Worm (Caenorhabditis elegans) whole organism, L4 larva: ENCODE data around the gene erfa-3.

Experiments used
- D1046.2 ChIP-seq: fragments of 200-800 bp; sonication (Bioruptor generic); IDR thresholded peaks from 2 replicates; pipeline ENCODE4 v1.3.6; 2022; ENCODE audit warnings: missing genetic modification characterization, missing compliant biosample characterization
- F10B5.3 ChIP-seq: sonication (generic microtip); optimal IDR thresholded peaks from 2 replicates; lab custom pipeline; 2016; ENCODE audit warnings: mild to moderate bottlenecking, missing genetic modification characterization, missing compliant biosample characterization
- T20F7.1 ChIP-seq: fragments of 200-800 bp; sonication (Bioruptor generic); optimal IDR thresholded peaks from 2 replicates; lab custom pipeline; 2018; ENCODE audit warnings: mild to moderate bottlenecking, missing genetic modification characterization, missing compliant biosample characterization
- T26A8.4 ChIP-seq: fragments of 200-800 bp; sonication (Bioruptor generic); IDR thresholded peaks from 2 replicates; pipeline ENCODE4 v1.3.6; 2022; ENCODE audit warnings: missing genetic modification characterization, missing compliant biosample characterization
- Y105C5A.15 ChIP-seq: fragments of 200-800 bp; sonication (Bioruptor generic); IDR thresholded peaks from 2 replicates; pipeline ENCODE4 v1.3.6; 2022; ENCODE audit warnings: missing genetic modification characterization, missing compliant biosample characterization
- Y48G9A.11 ChIP-seq: fragments of 200-800 bp; sonication (Bioruptor generic); IDR thresholded peaks from 2 replicates; pipeline ENCODE4 v1.3.6; 2022; ENCODE audit warnings: missing genetic modification reagents, missing genetic modification characterization, missing compliant biosample characterization
- Y75B8A.6 ChIP-seq: fragments of 200-800 bp; sonication (Bioruptor generic); IDR thresholded peaks from 2 replicates; pipeline ENCODE4 v1.3.6; 2022; ENCODE audit warnings: missing genetic modification reagents, missing genetic modification characterization, missing compliant biosample characterization
- ZK337.2 ChIP-seq: fragments of 200-800 bp; sonication (Bioruptor generic); IDR thresholded peaks from 2 replicates; pipeline ENCODE4 v1.3.6; 2022; ENCODE audit warnings: missing genetic modification reagents, missing genetic modification characterization, missing compliant biosample characterization
- ZK546.5 ChIP-seq, 2 experiments: sonication (generic microtip); optimal IDR thresholded peaks; 2 replicates each; lab custom pipeline; 2017; ENCODE audit warnings: missing biosample characterization in 2 of 2, missing genetic modification characterization in 2 of 2
- arid-1 ChIP-seq: fragments of 200-800 bp; sonication (Bioruptor generic); conservative IDR thresholded peaks from 2 replicates; pipeline ENCODE4 v1.3.6; 2022; ENCODE audit warnings: missing genetic modification reagents, missing genetic modification characterization, missing compliant biosample characterization
- ceh-28 ChIP-seq: fragments of 150-350 bp; optimal IDR thresholded peaks from 2 replicates; lab custom pipeline; 2014; ENCODE audit warnings: missing biosample characterization, missing genetic modification reagents, missing genetic modification characterization
- ceh-44 ChIP-seq: fragments of 200-800 bp; sonication (Bioruptor generic); IDR thresholded peaks from 2 replicates; pipeline ENCODE4 v1.3.6; 2022; ENCODE audit warnings: missing genetic modification reagents, missing genetic modification characterization, missing compliant biosample characterization
- ceh-82 ChIP-seq: sonication (generic microtip); optimal IDR thresholded peaks from 2 replicates; lab custom pipeline; 2017; ENCODE audit warnings: missing biosample characterization, missing genetic modification characterization
- ces-1 ChIP-seq: fragments of 150-350 bp; sonication (generic microtip); optimal IDR thresholded peaks from 4 replicates; lab custom pipeline; 2014; ENCODE audit warnings: missing biosample characterization, missing genetic modification reagents, missing genetic modification characterization
- cey-2 ChIP-seq: sonication (generic microtip); optimal IDR thresholded peaks from 3 replicates; lab custom pipeline; 2017; ENCODE audit warnings: missing genetic modification characterization, mild to moderate bottlenecking, missing compliant biosample characterization, antibody characterized with exemption, borderline replicate concordance; ENCODE audit not compliant: insufficient read depth
- daf-12 ChIP-seq: fragments of 150-350 bp; optimal IDR thresholded peaks from 2 replicates; lab custom pipeline; 2014; ENCODE audit warnings: missing biosample characterization, missing genetic modification reagents, missing genetic modification characterization
- daf-19 ChIP-seq: fragments of 200-800 bp; sonication (Bioruptor generic); conservative IDR thresholded peaks from 2 replicates; pipeline ENCODE4 v1.3.6; 2022; ENCODE audit warnings: missing genetic modification characterization, missing compliant biosample characterization
- dmd-8 ChIP-seq: fragments of 200-800 bp; sonication (Bioruptor generic); IDR thresholded peaks from 2 replicates; pipeline ENCODE4 v1.3.6; 2022; ENCODE audit warnings: missing genetic modification characterization, missing compliant biosample characterization
- duxl-1 ChIP-seq: sonication (generic microtip); optimal IDR thresholded peaks from 2 replicates; lab custom pipeline; 2016; ENCODE audit warnings: mild to moderate bottlenecking, missing genetic modification characterization, moderate library complexity, missing compliant biosample characterization; ENCODE audit not compliant: poor library complexity
- egl-27 ChIP-seq: sonication (generic microtip); optimal IDR thresholded peaks from 3 replicates; lab custom pipeline; 2017; ENCODE audit warnings: missing biosample characterization, missing genetic modification reagents, missing genetic modification characterization
- fkh-10 ChIP-seq: fragments of 150-350 bp; optimal IDR thresholded peaks from 2 replicates; lab custom pipeline; 2014; ENCODE audit warnings: missing biosample characterization, missing genetic modification reagents, missing genetic modification characterization
- fos-1 ChIP-seq: fragments of 150-350 bp; optimal IDR thresholded peaks from 2 replicates; lab custom pipeline; 2014; ENCODE audit warnings: missing biosample characterization, missing genetic modification characterization
- lim-7 ChIP-seq: fragments of 200-800 bp; sonication (Bioruptor generic); IDR thresholded peaks from 2 replicates; pipeline ENCODE4 v1.3.6; 2022; ENCODE audit warnings: missing genetic modification characterization, missing compliant biosample characterization
- lin-13 ChIP-seq: fragments of 150-350 bp; optimal IDR thresholded peaks from 2 replicates; lab custom pipeline; 2014; ENCODE audit warnings: missing biosample characterization, missing genetic modification reagents, missing genetic modification characterization
- lin-29 ChIP-seq: fragments of 200-800 bp; sonication (Bioruptor generic); IDR thresholded peaks from 2 replicates; pipeline ENCODE4 v1.3.6; 2022; ENCODE audit warnings: missing genetic modification reagents, missing genetic modification characterization, missing compliant biosample characterization
- lir-3 ChIP-seq: sonication (generic microtip); optimal IDR thresholded peaks from 2 replicates; lab custom pipeline; 2016; ENCODE audit warnings: mild to moderate bottlenecking, missing genetic modification characterization, missing compliant biosample characterization
- madf-5 ChIP-seq, 2 experiments: fragments of 200-800 bp; sonication (Bioruptor generic); IDR thresholded peaks; 2 replicates each; pipeline ENCODE4 v1.3.6; 2022; ENCODE audit warnings: missing compliant biosample characterization in 2 of 2, missing genetic modification characterization in 2 of 2
- mdt-29 ChIP-seq: fragments of 200-800 bp; sonication (Bioruptor generic); IDR thresholded peaks from 2 replicates; pipeline ENCODE4 v1.3.6; 2022; ENCODE audit warnings: missing genetic modification reagents, missing genetic modification characterization, missing compliant biosample characterization
- mes-2 ChIP-seq: sonication (generic microtip); optimal IDR thresholded peaks from 2 replicates; lab custom pipeline; 2016; ENCODE audit warnings: missing genotype, mild to moderate bottlenecking, missing genetic modification characterization, missing compliant biosample characterization; ENCODE audit not compliant: poor library complexity, severe bottlenecking
- mxl-2 ChIP-seq: fragments of 200-800 bp; sonication (Bioruptor generic); conservative IDR thresholded peaks from 2 replicates; pipeline ENCODE4 v1.3.6; 2022; ENCODE audit warnings: missing genetic modification reagents, missing genetic modification characterization, missing compliant biosample characterization
- nhr-10 ChIP-seq: fragments of 150-350 bp; optimal IDR thresholded peaks from 2 replicates; lab custom pipeline; 2014; ENCODE audit warnings: missing biosample characterization, missing genetic modification characterization
- nhr-102 ChIP-seq: sonication (generic microtip); optimal IDR thresholded peaks from 2 replicates; lab custom pipeline; 2016; ENCODE audit warnings: mild to moderate bottlenecking, missing genetic modification characterization, moderate library complexity, missing compliant biosample characterization
- nhr-111 ChIP-seq: fragments of 200-800 bp; sonication (Bioruptor generic); optimal IDR thresholded peaks from 2 replicates; lab custom pipeline; 2018; ENCODE audit warnings: mild to moderate bottlenecking, missing genetic modification characterization, missing compliant biosample characterization
- nhr-25 ChIP-seq: sonication (generic microtip); optimal IDR thresholded peaks from 2 replicates; lab custom pipeline; 2017; ENCODE audit warnings: missing genetic modification characterization, mild to moderate bottlenecking, missing compliant biosample characterization, antibody characterized with exemption, moderate library complexity, borderline replicate concordance; ENCODE audit not compliant: insufficient read depth
- nhr-28 ChIP-seq: fragments of 150-350 bp; optimal IDR thresholded peaks from 2 replicates; lab custom pipeline; 2014; ENCODE audit warnings: missing biosample characterization, missing genetic modification characterization
- nhr-42 ChIP-seq: fragments of 200-800 bp; sonication (Bioruptor generic); IDR thresholded peaks from 2 replicates; pipeline ENCODE4 v1.3.6; 2022; ENCODE audit warnings: missing genetic modification characterization, missing compliant biosample characterization
- nhr-48 ChIP-seq: sonication (generic microtip); optimal IDR thresholded peaks from 2 replicates; lab custom pipeline; 2016; ENCODE audit warnings: mild to moderate bottlenecking, missing genetic modification characterization, missing compliant biosample characterization
- nhr-6 ChIP-seq: fragments of 150-350 bp; optimal IDR thresholded peaks from 2 replicates; lab custom pipeline; 2014; ENCODE audit warnings: missing biosample characterization, missing genetic modification characterization
- nhr-77 ChIP-seq: fragments of 150-350 bp; optimal IDR thresholded peaks from 2 replicates; lab custom pipeline; 2014; ENCODE audit warnings: missing biosample characterization, missing genetic modification characterization
- pha-4 ChIP-seq, 2 experiments: fragments of 150-350 bp in 1 of 2; fragments of 200-800 bp in 1 of 2; sonication (Bioruptor generic) in 1 of 2; IDR thresholded peaks in 1 of 2; optimal IDR thresholded peaks in 1 of 2; 2 replicates each; pipeline versions ENCODE4 v1.3.6 to Lab custom; 2014 to 2022; ENCODE audit warnings: missing genetic modification characterization in 2 of 2, missing genetic modification reagents in 2 of 2, missing biosample characterization in 1 of 2, missing compliant biosample characterization in 1 of 2
- rbr-2 ChIP-seq: sonication (generic microtip); optimal IDR thresholded peaks from 2 replicates; lab custom pipeline; 2016; ENCODE audit warnings: missing genotype, missing genetic modification characterization, missing compliant biosample characterization
- set-16 ChIP-seq: fragments of 200-800 bp; sonication (Bioruptor generic); IDR thresholded peaks from 2 replicates; pipeline ENCODE4 v1.3.6; 2022; ENCODE audit warnings: missing genetic modification reagents, missing genetic modification characterization, missing compliant biosample characterization
- snpc-1.2 ChIP-seq: fragments of 200-800 bp; sonication (Bioruptor generic); IDR thresholded peaks from 2 replicates; pipeline ENCODE4 v1.3.6; 2022; ENCODE audit warnings: missing genetic modification reagents, missing genetic modification characterization, missing compliant biosample characterization
- spr-3 ChIP-seq: fragments of 200-800 bp; sonication (Bioruptor generic); optimal IDR thresholded peaks from 2 replicates; lab custom pipeline; 2018; ENCODE audit warnings: mild to moderate bottlenecking, missing genetic modification characterization, missing compliant biosample characterization
- tag-97 ChIP-seq: fragments of 200-800 bp; sonication (Bioruptor generic); IDR thresholded peaks from 2 replicates; pipeline ENCODE4 v1.3.6; 2022; ENCODE audit warnings: missing genetic modification characterization, missing compliant biosample characterization
- unc-130 ChIP-seq: sonication (generic microtip); optimal IDR thresholded peaks from 2 replicates; lab custom pipeline; 2016; ENCODE audit warnings: missing genetic modification reagents, missing genetic modification characterization, missing compliant biosample characterization
- unc-62 ChIP-seq, 3 experiments: fragments of 150-350 bp in 1 of 3; sonication (generic microtip); optimal IDR thresholded peaks in 2 of 3; peaks in 1 of 3; 1 replicate in 1 of 3; 2 replicates in 2 of 3; lab custom pipeline; 2014 to 2017; ENCODE audit warnings: missing biosample characterization in 3 of 3, missing genetic modification characterization in 3 of 3, missing genetic modification reagents in 3 of 3, missing genotype in 1 of 3
- zfp-3 ChIP-seq: fragments of 200-800 bp; sonication (Bioruptor generic); conservative IDR thresholded peaks from 2 replicates; pipeline ENCODE4 v1.3.6; 2022; ENCODE audit warnings: missing genetic modification reagents, missing genetic modification characterization, missing compliant biosample characterization
- zip-11 ChIP-seq: fragments of 200-800 bp; sonication (Bioruptor generic); IDR thresholded peaks from 2 replicates; pipeline ENCODE4 v1.3.6; 2022; ENCODE audit warnings: missing genetic modification characterization, missing compliant biosample characterization

erfa-3 gene

DNA sequence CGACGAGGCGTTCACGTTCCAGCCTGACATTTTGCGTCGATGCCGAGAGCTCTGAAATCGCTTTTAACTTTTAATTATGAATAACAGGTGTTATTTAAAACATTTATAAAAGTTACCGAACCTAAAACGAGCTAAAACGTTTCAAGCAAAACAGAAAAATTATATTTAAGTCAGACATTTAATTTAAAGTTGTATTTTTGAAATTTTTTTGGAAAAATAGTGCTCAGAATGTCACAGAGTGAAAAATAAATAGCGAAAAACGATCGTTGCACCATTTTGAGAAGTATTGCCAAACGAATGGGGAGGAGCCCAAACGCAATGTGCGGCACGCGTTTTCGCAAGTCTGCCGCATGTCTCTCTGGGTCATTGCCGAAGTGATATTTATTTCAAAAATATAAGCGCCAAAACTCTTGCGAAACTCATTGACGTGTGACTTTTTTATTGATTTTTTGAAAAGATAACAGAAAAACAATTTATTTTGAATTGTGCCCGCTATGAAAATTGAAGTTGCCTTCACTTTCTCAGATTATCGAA, at the start of gene erfa-3:
Gene erfa-3, minus strand, starts transcription at position 51 of the 534 bp plus-strand sequence.
- no peak for TF ChIP-seq D1046.2
- TF ChIP-seq spr-3: no peak
- 0 out of 2 replicates have a peak, but pooled peaks have one; percentile 13 for TF ChIP-seq arid-1 (GFP tag; lab: Robert Waterston, UW)
- TF ChIP-seq zip-11: no peak
- no peak for TF ChIP-seq mdt-29
- TF ChIP-seq T20F7.1: no peak
- TF ChIP-seq lir-3 (tag; lab: Kevin White, UChicago): no peak
- peak; percentile 61; the same call in 1 of the 2 replicates for TF ChIP-seq T26A8.4 (GFP tag; lab: Robert Waterston, UW)
- peak; percentile 60 for TF ChIP-seq lin-13 (GFP tag; lab: Kevin White, UChicago)
- TF ChIP-seq cey-2 (tag; lab: Kevin White, UChicago): no peak
- TF ChIP-seq fos-1: no peak
- no peak; the same call in 1 of the 2 replicates for TF ChIP-seq ceh-44
- peak; percentile 36; the same call in 1 of the 2 replicates for TF ChIP-seq pha-4 (GFP tag; IDR thresholded peaks at IDR 0.05; lab: Robert Waterston, UW)
- no peak for TF ChIP-seq pha-4 (tag; optimal IDR thresholded peaks at IDR 0.05; lab: Kevin White, UChicago)
- TF ChIP-seq ceh-28 (tag; lab: Kevin White, UChicago): no peak
- TF ChIP-seq nhr-111 (GFP tag; lab: Kevin White, UChicago): no peak
- no peak for TF ChIP-seq daf-12 (tag; lab: Kevin White, UChicago)
- no peak for TF ChIP-seq F10B5.3
- TF ChIP-seq lim-7 (GFP tag; lab: Robert Waterston, UW): 0 out of 2 replicates have a peak, but pooled peaks have one; percentile 50
- TF ChIP-seq set-16: no peak
- TF ChIP-seq ZK337.2 (GFP tag; lab: Robert Waterston, UW): no peak
- TF ChIP-seq nhr-25 (tag; lab: Kevin White, UChicago): peak; percentile 2
- TF ChIP-seq Y105C5A.15 (GFP tag; lab: Robert Waterston, UW): 0 out of 2 replicates have a peak, but pooled peaks have one; percentile 51
- peak; percentile 54 for TF ChIP-seq nhr-102 (tag; lab: Kevin White, UChicago)
- no peak for TF ChIP-seq Y75B8A.6 (GFP tag; lab: Robert Waterston, UW)
- TF ChIP-seq ces-1: no peak
- peak; percentile 31 for TF ChIP-seq nhr-6 (tag; lab: Kevin White, UChicago)
- TF ChIP-seq ZK546.5 (tag; optimal IDR thresholded peaks at IDR 0.05; lab: Kevin White, UChicago): no peak
- no peak for TF ChIP-seq egl-27
- no peak for TF ChIP-seq tag-97 (GFP tag; lab: Robert Waterston, UW)
- TF ChIP-seq rbr-2 (tag; lab: Kevin White, UChicago): peak; percentile 47
- peak; percentile 48 for TF ChIP-seq nhr-28
- TF ChIP-seq mxl-2 (GFP tag; lab: Robert Waterston, UW): no peak
- TF ChIP-seq lin-29: no peak
- peak; percentile 79 for TF ChIP-seq duxl-1 (tag; lab: Kevin White, UChicago)
- TF ChIP-seq daf-19 (GFP tag; lab: Robert Waterston, UW): 0 out of 2 replicates have a peak, but pooled peaks have one; percentile 11
- peak in 1 of 2 experiments; percentile 34 for TF ChIP-seq unc-62 (GFP tag; optimal IDR thresholded peaks at IDR 0.05 in 1 of 2; lab: Kevin White, UChicago)
- TF ChIP-seq unc-62 (tag; optimal IDR thresholded peaks at IDR 0.05; lab: Kevin White, UChicago): no peak
- TF ChIP-seq nhr-10 (tag; lab: Kevin White, UChicago): no peak
- TF ChIP-seq ceh-82 (tag; lab: Kevin White, UChicago): no peak
- TF ChIP-seq snpc-1.2: no peak
- no peak for TF ChIP-seq nhr-77 (tag; lab: Kevin White, UChicago)
- TF ChIP-seq nhr-48: peak; percentile 29
- peak; percentile 75 for TF ChIP-seq unc-130 (GFP tag; lab: Kevin White, UChicago)
- no peak for TF ChIP-seq nhr-42 (GFP tag; lab: Robert Waterston, UW)
- TF ChIP-seq Y48G9A.11 (GFP tag; lab: Robert Waterston, UW): no peak
- no peak for TF ChIP-seq madf-5 (GFP tag; IDR thresholded peaks at IDR 0.05; lab: Robert Waterston, UW)
- no peak for TF ChIP-seq fkh-10
- no peak for TF ChIP-seq dmd-8 (GFP tag; lab: Robert Waterston, UW)
- TF ChIP-seq zfp-3 (GFP tag; lab: Robert Waterston, UW): no peak
- peak; percentile 95 for TF ChIP-seq mes-2 (tag; lab: Kevin White, UChicago)
